Fruit fly (Drosophila melanogaster) ovary, adult (tissue): ENCODE results near the gene Claspin.

Experiments
- CG17801 ChIP-seq: fragments of 200-800 bp; optimal IDR thresholded peaks from 2 replicates; lab custom pipeline; 2019; ENCODE audit warnings: missing biosample characterization, mild to moderate bottlenecking, missing genetic modification characterization, moderate library complexity; ENCODE audit not compliant: partially characterized antibody

Claspin gene

dm6 chr3L:4293711-4294110 lies 19.6 kb upstream of the Claspin start:
- TF ChIP-seq CG17801 (GFP tag; lab: Kevin White, UChicago), result peak; percentile 20

dm6 chr3L:4296760-4297159 lies 16.5 kb upstream of the Claspin start:
- TF ChIP-seq CG17801 (GFP tag; lab: Kevin White, UChicago), result no peak

dm6 chr3L:4302088-4302487 lies 11.2 kb upstream of the Claspin start:
- TF ChIP-seq CG17801 (GFP tag; lab: Kevin White, UChicago), result no peak

- no peak for TF ChIP-seq CG17801 (GFP tag; lab: Kevin White, UChicago)
These were observed 8.9 kb upstream of the Claspin start for dm6 chr3L:4304244-4304959.

dm6 chr3L:4307691-4308383 lies 5.4 kb upstream of the Claspin start, which contains the start of gene dyl:
dyl (minus strand) TSS chr3L:4307718.
- no peak for TF ChIP-seq CG17801 (GFP tag; lab: Kevin White, UChicago)

- TF ChIP-seq CG17801 (GFP tag; lab: Kevin White, UChicago), result no peak
These were observed 2.7 kb upstream of the Claspin start for dm6 chr3L:4310604-4311003.

dm6 chr3L:4318677-4319580 lies 5.6 kb downstream of the Claspin start, which contains the start of gene PMP34:
PMP34 (plus strand) TSS chr3L:4318755.
- peak; percentile 27 for TF ChIP-seq CG17801 (GFP tag; lab: Kevin White, UChicago)

dm6 chr3L:4322032-4322617 lies 8.8 kb downstream of the Claspin start, which contains the start of gene CG15014:
CG15014 (minus strand) TSS chr3L:4322259.
- no peak for TF ChIP-seq CG17801 (GFP tag; lab: Kevin White, UChicago)

dm6 chr3L:4328048-4328447 lies 14.8 kb downstream of the Claspin start:
- TF ChIP-seq CG17801 (GFP tag; lab: Kevin White, UChicago), result no peak

dm6 chr3L:4336588-4336987 lies 23.3 kb downstream of the Claspin start:
- TF ChIP-seq CG17801 (GFP tag; lab: Kevin White, UChicago), result no peak

- TF ChIP-seq CG17801 (GFP tag; lab: Kevin White, UChicago), result no peak
These were observed 26.2 kb downstream of the Claspin start for dm6 chr3L:4339525-4339924.

- no peak for TF ChIP-seq CG17801 (GFP tag; lab: Kevin White, UChicago)
These were observed 26.9 kb downstream of the Claspin start for dm6 chr3L:4340227-4340626.

- no peak for TF ChIP-seq CG17801 (GFP tag; lab: Kevin White, UChicago)
These were observed 27.8 kb downstream of the Claspin start for dm6 chr3L:4341078-4341477.

- no peak for TF ChIP-seq CG17801 (GFP tag; lab: Kevin White, UChicago)
These were observed 33.1 kb downstream of the Claspin start for dm6 chr3L:4346379-4346778.
